Worm (Caenorhabditis elegans): ENCODE data around the gene gei-8.

The gei-8 gene

DNA sequence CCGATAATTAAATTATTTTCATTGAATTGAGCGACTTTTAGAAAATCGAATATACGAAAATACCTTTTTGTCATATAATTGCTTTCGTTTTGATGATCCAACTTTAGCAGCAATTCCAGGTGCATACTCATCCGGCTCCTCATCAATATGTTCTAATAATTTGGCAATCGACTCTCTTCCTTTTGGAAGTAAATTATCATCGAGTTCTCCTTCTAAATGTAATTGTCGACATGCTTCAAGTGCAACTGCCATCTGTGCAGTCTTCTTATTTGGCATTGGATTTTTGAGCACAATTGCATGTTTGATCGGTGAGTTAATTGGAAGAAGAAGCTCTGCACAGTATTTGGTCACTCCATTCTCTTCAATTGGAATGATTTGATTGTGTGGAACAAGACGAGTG lies 43.9 kb downstream of the gei-8 start:
- TF ChIP-seq unc-86 (tag; optimal IDR thresholded peaks at IDR 0.05) = no peak
- TF ChIP-seq ceh-48 (tag; optimal IDR thresholded peaks at IDR 0.05) = no peak
- TF ChIP-seq ceh-2 (tag; optimal IDR thresholded peaks at IDR 0.05) = no peak
- no peak for TF ChIP-seq unc-42 (tag; optimal IDR thresholded peaks at IDR 0.05)
- TF ChIP-seq npax-4 (tag; optimal IDR thresholded peaks at IDR 0.05) = no peak
- no peak for TF ChIP-seq pag-3 (tag; optimal IDR thresholded peaks at IDR 0.05; ENCODE audit: borderline replicate concordance)
- TF ChIP-seq Y22D7AL.16 (tag; optimal IDR thresholded peaks at IDR 0.05) = no peak
- TF ChIP-seq nhr-232 (tag; optimal IDR thresholded peaks at IDR 0.05) = no peak
- TF ChIP-seq pqm-1 (tag; optimal IDR thresholded peaks at IDR 0.05) = no peak

ce11 chrIII:8069206-8069605 lies 51.8 kb downstream of the gei-8 start:
- TF ChIP-seq ceh-6 (GFP tag; optimal IDR thresholded peaks at IDR 0.05) = peak; percentile 32
- peak; percentile 72 for TF ChIP-seq pros-1 (tag; optimal IDR thresholded peaks at IDR 0.05)
- no peak for TF ChIP-seq lim-6 (tag; optimal IDR thresholded peaks at IDR 0.05)

DNA sequence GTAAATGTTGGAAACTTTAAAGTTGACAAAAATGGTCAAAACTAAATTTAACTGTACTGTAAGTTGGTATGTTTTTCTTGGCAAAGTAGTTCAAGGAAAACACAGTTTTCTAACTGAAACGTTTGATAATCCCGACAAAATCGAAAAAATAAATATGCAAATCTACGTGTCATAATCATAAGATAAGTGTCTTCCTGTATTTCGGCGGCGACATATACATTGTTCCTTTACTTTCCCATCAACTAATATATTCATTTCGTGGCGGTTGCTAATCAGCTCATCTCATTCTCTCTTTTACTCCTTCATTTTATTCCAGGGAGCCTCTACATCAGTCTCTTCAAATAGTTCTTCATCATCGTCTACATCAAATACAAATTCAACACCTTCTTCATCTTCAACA lies 53.2 kb downstream of the gei-8 start:
- TF ChIP-seq unc-86 (tag; optimal IDR thresholded peaks at IDR 0.05) (no peak), C08G9.2 (tag; optimal IDR thresholded peaks at IDR 0.05) (no peak), ceh-18 (tag; optimal IDR thresholded peaks at IDR 0.05) (no peak), dmd-4 (tag; optimal IDR thresholded peaks at IDR 0.05; ENCODE audit: borderline replicate concordance) (no peak), ceh-48 (tag; optimal IDR thresholded peaks at IDR 0.05) (no peak), hlh-13 (GFP tag; optimal IDR thresholded peaks at IDR 0.05) (no peak), tbx-7 (tag; optimal IDR thresholded peaks at IDR 0.05) (no peak), npax-4 (tag; optimal IDR thresholded peaks at IDR 0.05) (no peak), nfya-1 (tag; optimal IDR thresholded peaks at IDR 0.05) (no peak), unc-42 (tag; optimal IDR thresholded peaks at IDR 0.05) (no peak), hlh-15 (tag; optimal IDR thresholded peaks at IDR 0.05) (no peak), pha-4 (tag; optimal IDR thresholded peaks at IDR 0.05) (no peak), zip-5 (tag; optimal IDR thresholded peaks at IDR 0.05) (no peak), rnt-1 (tag; optimal IDR thresholded peaks at IDR 0.05) (no peak), madf-2 (tag; optimal IDR thresholded peaks at IDR 0.05) (no peak), ceh-30 (tag; optimal IDR thresholded peaks at IDR 0.05) (no peak)

ce11 chrIII:8066989-8067388 lies 54.0 kb downstream of the gei-8 start, which contains the start of gene pros-1:
pros-1 (plus strand) TSS chrIII:8067289.
- TF ChIP-seq pat-9 (tag; optimal IDR thresholded peaks at IDR 0.05) = no peak
- TF ChIP-seq nhr-232 (tag; optimal IDR thresholded peaks at IDR 0.05) = no peak
- TF ChIP-seq fkh-10 (GFP tag; optimal IDR thresholded peaks at IDR 0.05) = no peak
- TF ChIP-seq hlh-30 (tag; optimal IDR thresholded peaks at IDR 0.05; ENCODE audit: insufficient read depth) = no peak

DNA sequence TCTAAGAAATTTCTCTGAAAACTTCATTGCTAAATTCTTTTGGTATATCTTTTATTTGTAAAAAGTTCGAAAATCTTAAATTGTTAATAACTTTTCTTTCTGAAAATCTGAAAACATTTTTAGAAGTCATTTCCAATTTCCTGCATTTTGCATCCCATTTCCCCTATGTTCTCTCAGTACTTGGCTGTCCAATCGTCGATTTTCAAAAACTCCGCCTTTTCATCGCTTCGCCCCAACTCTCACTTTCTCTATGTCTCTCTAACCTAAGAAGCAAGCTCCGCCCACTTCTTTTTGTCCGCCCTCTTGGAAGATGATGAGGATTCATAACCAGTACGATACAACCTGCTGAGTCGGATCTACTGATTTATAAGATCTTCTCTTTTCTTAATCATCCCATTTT lies 55.9 kb downstream of the gei-8 start:
- no peak for TF ChIP-seq unc-86 (tag; optimal IDR thresholded peaks at IDR 0.05)
- TF ChIP-seq nfya-1 (tag; optimal IDR thresholded peaks at IDR 0.05) = peak; percentile 90

- no peak for TF ChIP-seq hlh-13 (GFP tag; optimal IDR thresholded peaks at IDR 0.05)
- no peak for TF ChIP-seq nhr-11 (tag; optimal IDR thresholded peaks at IDR 0.05)
- no peak for TF ChIP-seq odd-2 (tag; optimal IDR thresholded peaks at IDR 0.05)
- no peak for TF ChIP-seq unc-3 (GFP tag; conservative IDR thresholded peaks at IDR 0.05)
- no peak for TF ChIP-seq unc-3 (tag; optimal IDR thresholded peaks at IDR 0.05)
- no peak for TF ChIP-seq syd-9 (tag; optimal IDR thresholded peaks at IDR 0.05)
- TF ChIP-seq dmd-4 (tag; optimal IDR thresholded peaks at IDR 0.05; ENCODE audit: borderline replicate concordance) = no peak
- no peak for TF ChIP-seq ceh-22 (tag; optimal IDR thresholded peaks at IDR 0.05)
- TF ChIP-seq che-1 (tag; optimal IDR thresholded peaks at IDR 0.05) = no peak
- no peak for TF ChIP-seq F13H6.1 (tag; optimal IDR thresholded peaks at IDR 0.05)
- TF ChIP-seq hlh-8 (tag; optimal IDR thresholded peaks at IDR 0.05) = no peak
- TF ChIP-seq C08G9.2 (tag; optimal IDR thresholded peaks at IDR 0.05) = no peak
- TF ChIP-seq hlh-15 (tag; optimal IDR thresholded peaks at IDR 0.05) = no peak
- no peak for TF ChIP-seq rnt-1 (tag; optimal IDR thresholded peaks at IDR 0.05)
- no peak for TF ChIP-seq ets-4 (tag; optimal IDR thresholded peaks at IDR 0.05)
Observed at ce11 chrIII:8063659-8064058, 57.4 kb downstream of the gei-8 start.

All from whole organism, late embryonic.